Worm (Caenorhabditis elegans) whole organism, late embryonic: Measurements from ENCODE around the gene srh-231.

ENCODE experiments used
- K02D7.2 ChIP-seq: sonication (generic microtip); optimal IDR thresholded peaks from 2 replicates; lab custom pipeline; 2017; ENCODE audit warnings: mild to moderate bottlenecking, missing genetic modification characterization, missing compliant biosample characterization
- K09A11.1 ChIP-seq: sonication (generic microtip); optimal IDR thresholded peaks from 2 replicates; lab custom pipeline; 2017; ENCODE audit warnings: antibody characterized with exemption, mild to moderate bottlenecking, missing genetic modification characterization, missing compliant biosample characterization; ENCODE audit not compliant: insufficient read depth
- ceh-14 ChIP-seq: sonication (generic microtip); optimal IDR thresholded peaks from 2 replicates; lab custom pipeline; 2016; ENCODE audit warnings: missing genotype, missing genetic modification characterization, missing compliant biosample characterization
- ceh-18 ChIP-seq: sonication (generic microtip); optimal IDR thresholded peaks from 2 replicates; lab custom pipeline; 2016; ENCODE audit warnings: missing genetic modification characterization, missing compliant biosample characterization
- ceh-24 ChIP-seq: sonication (generic microtip); optimal IDR thresholded peaks from 2 replicates; lab custom pipeline; 2016; ENCODE audit warnings: mild to moderate bottlenecking, missing genetic modification characterization, missing compliant biosample characterization
- ceh-30 ChIP-seq: fragments of 150-350 bp; optimal IDR thresholded peaks from 2 replicates; lab custom pipeline; 2014; ENCODE audit warnings: missing biosample characterization, missing genetic modification characterization
- elt-4 ChIP-seq: sonication (generic microtip); optimal IDR thresholded peaks from 2 replicates; lab custom pipeline; 2016; ENCODE audit warnings: missing genetic modification characterization, missing compliant biosample characterization
- ets-4 ChIP-seq: sonication (generic microtip); optimal IDR thresholded peaks from 2 replicates; lab custom pipeline; 2016; ENCODE audit warnings: missing genetic modification characterization, missing compliant biosample characterization
- fkh-10 ChIP-seq: fragments of 150-350 bp; optimal IDR thresholded peaks from 2 replicates; lab custom pipeline; 2014; ENCODE audit warnings: missing biosample characterization, missing genetic modification reagents, missing genetic modification characterization
- fkh-6 ChIP-seq: sonication (generic microtip); optimal IDR thresholded peaks from 2 replicates; lab custom pipeline; 2016; ENCODE audit warnings: missing genetic modification characterization, missing compliant biosample characterization
- gmeb-2 ChIP-seq: sonication (generic microtip); optimal IDR thresholded peaks from 2 replicates; lab custom pipeline; 2016; ENCODE audit warnings: missing genetic modification characterization, inconsistent platforms, missing compliant biosample characterization
- hlh-13 ChIP-seq: fragments of 200-800 bp; sonication (Bioruptor generic); optimal IDR thresholded peaks from 2 replicates; lab custom pipeline; 2018; ENCODE audit warnings: mild to moderate bottlenecking, missing genetic modification characterization, missing compliant biosample characterization
- hlh-15 ChIP-seq: sonication (generic microtip); optimal IDR thresholded peaks from 2 replicates; lab custom pipeline; 2016; ENCODE audit warnings: missing genetic modification characterization, missing compliant biosample characterization
- hlh-30 ChIP-seq: sonication (generic microtip); optimal IDR thresholded peaks from 2 replicates; lab custom pipeline; 2017; ENCODE audit warnings: antibody characterized with exemption, missing genetic modification characterization, missing compliant biosample characterization; ENCODE audit not compliant: insufficient read depth
- hlh-6 ChIP-seq: sonication (generic microtip); optimal IDR thresholded peaks from 2 replicates; lab custom pipeline; 2016; ENCODE audit warnings: missing genotype, missing genetic modification characterization, missing compliant biosample characterization
- hlh-8 ChIP-seq: sonication (generic microtip); optimal IDR thresholded peaks from 2 replicates; lab custom pipeline; 2016; ENCODE audit warnings: missing genotype, missing genetic modification characterization, missing compliant biosample characterization
- mec-3 ChIP-seq: sonication (generic microtip); optimal IDR thresholded peaks from 2 replicates; lab custom pipeline; 2016; ENCODE audit warnings: borderline replicate concordance, missing genetic modification characterization, missing compliant biosample characterization
- nfya-1 ChIP-seq: sonication (generic microtip); optimal IDR thresholded peaks from 2 replicates; lab custom pipeline; 2017; ENCODE audit warnings: missing genetic modification characterization, mild to moderate bottlenecking, missing compliant biosample characterization, antibody characterized with exemption, moderate library complexity
- nhr-11 ChIP-seq: fragments of 150-350 bp; optimal IDR thresholded peaks from 2 replicates; lab custom pipeline; 2014; ENCODE audit warnings: missing biosample characterization, missing genetic modification characterization
- nhr-232 ChIP-seq: sonication (generic microtip); optimal IDR thresholded peaks from 2 replicates; lab custom pipeline; 2016; ENCODE audit warnings: missing genetic modification characterization, missing compliant biosample characterization
- npax-4 ChIP-seq: sonication (generic microtip); optimal IDR thresholded peaks from 2 replicates; lab custom pipeline; 2016; ENCODE audit warnings: missing genetic modification characterization, missing compliant biosample characterization
- odd-2 ChIP-seq: sonication (generic microtip); optimal IDR thresholded peaks from 2 replicates; lab custom pipeline; 2017; ENCODE audit warnings: antibody characterized with exemption, mild to moderate bottlenecking, missing genetic modification characterization, missing compliant biosample characterization
- pag-3 ChIP-seq: sonication (generic microtip); optimal IDR thresholded peaks from 2 replicates; lab custom pipeline; 2016; ENCODE audit warnings: missing compliant biosample characterization, missing genetic modification characterization, borderline replicate concordance
- pat-9 ChIP-seq: fragments of 200-800 bp; sonication (Bioruptor generic); optimal IDR thresholded peaks from 2 replicates; lab custom pipeline; 2018; ENCODE audit warnings: mild to moderate bottlenecking, missing genetic modification characterization, moderate library complexity, missing compliant biosample characterization
- pha-2 ChIP-seq: sonication (generic microtip); optimal IDR thresholded peaks from 2 replicates; lab custom pipeline; 2017; ENCODE audit warnings: mild to moderate bottlenecking, missing genetic modification characterization, missing compliant biosample characterization
- pqm-1 ChIP-seq: sonication (generic microtip); optimal IDR thresholded peaks from 2 replicates; lab custom pipeline; 2016; ENCODE audit warnings: missing genetic modification characterization, missing compliant biosample characterization
- ref-2 ChIP-seq: sonication (generic microtip); optimal IDR thresholded peaks from 2 replicates; lab custom pipeline; 2016; ENCODE audit warnings: missing genetic modification characterization, missing compliant biosample characterization
- rnt-1 ChIP-seq: sonication (generic microtip); optimal IDR thresholded peaks from 2 replicates; lab custom pipeline; 2016; ENCODE audit warnings: missing genetic modification characterization, missing compliant biosample characterization
- sox-4 ChIP-seq: sonication (generic microtip); optimal IDR thresholded peaks from 2 replicates; lab custom pipeline; 2017; ENCODE audit warnings: mild to moderate bottlenecking, missing genetic modification characterization, inconsistent platforms, missing compliant biosample characterization
- syd-9 ChIP-seq: sonication (generic microtip); optimal IDR thresholded peaks from 2 replicates; lab custom pipeline; 2016; ENCODE audit warnings: mild to moderate bottlenecking, missing genetic modification characterization, moderate library complexity, missing compliant biosample characterization
- tbx-7 ChIP-seq: sonication (generic microtip); optimal IDR thresholded peaks from 2 replicates; lab custom pipeline; 2016; ENCODE audit warnings: missing genotype, missing genetic modification characterization, missing compliant biosample characterization
- unc-3 ChIP-seq, 2 experiments: fragments of 200-800 bp in 1 of 2; sonication (Bioruptor generic) in 1 of 2; sonication (generic microtip) in 1 of 2; conservative IDR thresholded peaks in 1 of 2; optimal IDR thresholded peaks in 1 of 2; 2 replicates each; pipeline versions ENCODE4 v1.3.6 to Lab custom; 2016 to 2022; ENCODE audit warnings: missing compliant biosample characterization in 2 of 2, missing genetic modification characterization in 2 of 2, missing genetic modification reagents in 1 of 2
- unc-55 ChIP-seq: sonication (generic microtip); optimal IDR thresholded peaks from 2 replicates; lab custom pipeline; 2017; ENCODE audit warnings: missing biosample characterization, missing genetic modification reagents, missing genetic modification characterization
- unc-86 ChIP-seq: sonication (generic microtip); optimal IDR thresholded peaks from 2 replicates; lab custom pipeline; 2016; ENCODE audit warnings: missing genetic modification characterization, missing compliant biosample characterization

Gene srh-231

DNA sequence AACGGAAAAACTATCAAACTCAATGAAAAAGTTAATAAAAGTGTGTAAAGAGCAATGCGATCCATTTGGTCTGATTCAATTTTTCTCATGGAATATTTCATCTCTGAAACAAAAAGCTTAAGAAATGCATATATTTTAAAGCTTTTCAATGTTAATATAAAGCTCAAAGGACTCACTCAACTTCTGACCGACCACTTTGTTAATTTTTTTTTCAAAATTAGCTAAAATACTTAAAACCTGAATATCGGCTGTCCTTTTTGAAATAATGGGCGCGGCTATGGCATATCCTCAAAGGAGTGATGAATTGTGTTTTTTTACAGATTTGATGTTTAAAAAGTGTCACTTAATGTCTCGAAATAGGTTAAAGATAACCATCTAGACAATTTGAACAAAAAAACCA lies 37.7 kb upstream of the srh-231 start, which contains the start of gene C02H6.1:
Gene C02H6.1, minus strand, starts transcription at position 101 of the 400 bp plus-strand sequence.
- TF ChIP-seq nhr-232 (tag; lab: Kevin White, UChicago) (no peak), nhr-11 (tag; lab: Kevin White, UChicago) (no peak), hlh-15 (no peak), hlh-8 (tag; lab: Kevin White, UChicago) (no peak), sox-4 (tag; lab: Kevin White, UChicago) (no peak), rnt-1 (tag; lab: Kevin White, UChicago) (no peak), fkh-10 (GFP tag; lab: Kevin White, UChicago) (no peak), syd-9 (tag; lab: Kevin White, UChicago) (no peak), pha-2 (tag; lab: Kevin White, UChicago) (no peak), tbx-7 (no peak), fkh-6 (no peak), ceh-30 (tag; lab: Kevin White, UChicago) (no peak), pqm-1 (no peak), unc-55 (no peak), ceh-14 (no peak), npax-4 (no peak), gmeb-2 (no peak)

DNA sequence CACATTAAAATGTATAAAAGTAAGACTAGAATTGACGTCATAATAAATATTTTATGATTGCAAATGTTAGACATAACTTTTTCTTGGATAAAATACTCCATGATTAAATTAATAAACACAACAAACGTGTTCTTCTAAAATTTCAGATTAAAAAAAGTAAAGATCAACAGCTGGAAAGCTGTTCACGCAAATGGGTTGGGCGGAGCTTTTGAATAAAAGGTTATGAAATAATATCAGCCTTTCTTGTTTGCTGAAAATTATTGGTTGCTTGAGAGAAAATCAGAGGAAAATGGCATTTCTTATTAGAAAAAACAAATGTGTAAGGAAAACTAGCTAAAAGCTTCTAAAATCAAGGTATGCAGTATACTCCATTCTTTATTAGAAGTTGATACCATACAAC lies 35.7 kb upstream of the srh-231 start, which contains the start of gene C02H6.3:
Gene C02H6.3, minus strand, starts transcription at position 101 of the 400 bp plus-strand sequence.
- TF ChIP-seq pag-3 (tag; lab: Kevin White, UChicago) (no peak), ceh-14 (no peak), K09A11.1 (tag; lab: Kevin White, UChicago) (no peak), K02D7.2 (tag; lab: Kevin White, UChicago) (no peak)

DNA sequence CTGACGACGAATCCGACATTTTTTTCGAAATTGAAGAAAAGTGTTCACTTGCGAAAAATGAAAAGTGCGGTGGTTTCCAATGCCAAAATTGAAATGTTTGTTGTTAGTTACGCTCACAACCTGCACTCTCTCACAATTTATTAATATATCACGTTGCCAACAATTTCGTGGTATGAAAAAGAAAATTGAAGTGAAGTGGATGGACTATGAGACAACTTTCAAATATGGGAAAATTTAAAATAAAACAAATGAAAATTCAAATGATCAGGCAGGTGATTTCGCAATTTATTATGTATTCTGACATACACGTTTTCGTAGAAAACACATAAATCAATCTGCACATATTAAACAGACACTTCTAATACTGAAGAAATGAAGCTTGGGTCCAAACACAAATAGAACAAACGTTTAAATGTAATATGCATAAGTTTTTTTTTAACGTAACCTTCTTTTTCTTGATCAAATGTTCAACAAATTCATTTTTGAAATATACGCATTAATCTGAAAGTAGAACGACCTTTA lies 34.1 kb upstream of the srh-231 start, which contains the start of gene srp-6:
Gene srp-6, minus strand, starts transcription at position 51 of the 522 bp plus-strand sequence.
- TF ChIP-seq pha-2 (tag; lab: Kevin White, UChicago) (no peak), syd-9 (tag; lab: Kevin White, UChicago) (no peak), elt-4 (tag; lab: Kevin White, UChicago) (no peak), hlh-13 (GFP tag; lab: Kevin White, UChicago) (no peak)

DNA sequence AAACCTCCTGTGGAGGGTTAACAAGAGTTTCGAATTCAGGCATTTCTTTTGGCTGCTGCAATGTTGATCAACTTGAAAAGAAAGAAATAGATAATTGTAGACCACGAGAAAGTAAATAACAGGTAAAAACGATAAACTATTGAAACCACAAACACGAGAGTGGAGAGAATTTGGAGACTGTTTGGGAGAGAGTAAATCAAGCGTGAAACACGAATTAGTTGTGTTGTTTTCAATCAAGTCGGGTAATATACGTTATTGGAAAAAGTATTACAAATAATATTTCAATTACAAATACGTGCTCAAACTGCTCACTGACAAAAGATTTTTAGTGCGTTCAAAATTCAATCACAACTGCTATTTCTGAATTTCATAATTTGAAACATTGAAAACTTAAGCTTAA lies 29.0 kb upstream of the srh-231 start, which contains the start of gene C03G6.17:
Gene C03G6.17, minus strand, starts transcription at position 101 of the 400 bp plus-strand sequence.
- no peak for TF ChIP-seq npax-4
- no peak for TF ChIP-seq elt-4 (tag; lab: Kevin White, UChicago)
- no peak for TF ChIP-seq ceh-18 (tag; lab: Kevin White, UChicago)
- no peak for TF ChIP-seq mec-3
- no peak for TF ChIP-seq ceh-30 (tag; lab: Kevin White, UChicago)
- TF ChIP-seq fkh-6: no peak
- TF ChIP-seq rnt-1 (tag; lab: Kevin White, UChicago): no peak
- no peak for TF ChIP-seq odd-2
- TF ChIP-seq pat-9 (tag; lab: Kevin White, UChicago): no peak
- TF ChIP-seq ceh-24: no peak
- no peak for TF ChIP-seq pha-2 (tag; lab: Kevin White, UChicago)
- TF ChIP-seq nhr-232 (tag; lab: Kevin White, UChicago): no peak
- no peak for TF ChIP-seq nhr-11 (tag; lab: Kevin White, UChicago)
- no peak for TF ChIP-seq nfya-1 (tag; lab: Kevin White, UChicago)
- no peak for TF ChIP-seq K09A11.1 (tag; lab: Kevin White, UChicago)
- TF ChIP-seq, all 69 proteins: peak for 0

DNA sequence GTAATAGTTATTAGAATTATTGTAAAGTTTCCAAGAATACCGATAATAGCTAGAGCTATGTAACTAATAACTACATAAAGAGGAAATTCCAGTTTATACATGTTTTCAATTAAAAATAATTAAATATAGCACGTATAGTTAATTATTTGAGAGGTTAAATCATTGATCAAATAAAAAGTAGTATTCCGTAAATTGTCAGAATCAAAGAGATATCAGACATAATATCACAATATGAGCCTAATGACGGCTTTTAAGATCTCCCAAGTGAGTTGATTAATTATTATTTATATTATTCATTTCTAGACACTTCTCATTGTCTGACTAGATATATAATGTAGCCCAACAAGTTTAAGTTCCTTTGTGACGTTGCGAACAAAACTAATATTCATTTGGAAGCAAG lies 27.3 kb upstream of the srh-231 start, which contains the start of gene srsx-24:
Gene srsx-24, minus strand, starts transcription at position 101 of the 400 bp plus-strand sequence.
- no peak for TF ChIP-seq hlh-6 (tag; lab: Kevin White, UChicago)
- TF ChIP-seq unc-86 (tag; lab: Kevin White, UChicago): no peak
- TF ChIP-seq hlh-30 (tag; lab: Kevin White, UChicago): no peak
- TF ChIP-seq ref-2 (tag; lab: Kevin White, UChicago): no peak
- no peak for TF ChIP-seq nhr-232 (tag; lab: Kevin White, UChicago)
- TF ChIP-seq unc-3 (GFP tag; conservative IDR thresholded peaks at IDR 0.05; lab: Robert Waterston, UW): no peak
- TF ChIP-seq unc-3 (tag; optimal IDR thresholded peaks at IDR 0.05; lab: Kevin White, UChicago): no peak
- no peak for TF ChIP-seq K09A11.1 (tag; lab: Kevin White, UChicago)
- TF ChIP-seq ets-4: no peak
- TF ChIP-seq tbx-7: no peak
